Worm (Caenorhabditis elegans) whole organism, L4 larva: ENCODE data around the gene acl-4.
A peak's percentile ranks its signal among the peaks of the same experiment; 100 is the strongest.

Experiments
- D1046.2 ChIP-seq: fragments of 200-800 bp; sonication (Bioruptor generic); IDR thresholded peaks from 2 replicates; pipeline ENCODE4 v1.3.6; 2022; ENCODE audit warnings: missing genetic modification characterization, missing compliant biosample characterization
- F26F4.8 ChIP-seq: fragments of 200-800 bp; sonication (Bioruptor generic); conservative IDR thresholded peaks from 2 replicates; pipeline ENCODE4 v1.3.6; 2022; ENCODE audit warnings: missing genetic modification characterization, missing compliant biosample characterization
- F37D6.2 ChIP-seq: sonication (generic microtip); optimal IDR thresholded peaks from 2 replicates; lab custom pipeline; 2016; ENCODE audit warnings: mild to moderate bottlenecking, missing genetic modification characterization, missing compliant biosample characterization
- F44E2.7 ChIP-seq: fragments of 200-800 bp; sonication (Bioruptor generic); IDR thresholded peaks from 2 replicates; pipeline ENCODE4 v2.1.2; 2022; ENCODE audit warnings: missing genetic modification characterization, missing compliant biosample characterization
- F49E8.2 ChIP-seq: sonication (generic microtip); optimal IDR thresholded peaks from 2 replicates; lab custom pipeline; 2016; ENCODE audit warnings: missing compliant biosample characterization, mild to moderate bottlenecking, missing genetic modification characterization, borderline replicate concordance
- Y75B8A.6 ChIP-seq: fragments of 200-800 bp; sonication (Bioruptor generic); IDR thresholded peaks from 2 replicates; pipeline ENCODE4 v1.3.6; 2022; ENCODE audit warnings: missing genetic modification reagents, missing genetic modification characterization, missing compliant biosample characterization
- aha-1 ChIP-seq: fragments of 150-350 bp; peaks from one replicate; lab custom pipeline; 2014; ENCODE audit warnings: missing biosample characterization, missing genetic modification characterization
- ama-1 ChIP-seq: fragments of 150-350 bp; optimal IDR thresholded peaks from 2 replicates; lab custom pipeline; 2014; ENCODE audit warnings: inconsistent platforms, mixed read lengths
- ceh-20 ChIP-seq: fragments of 200-800 bp; sonication (Bioruptor generic); IDR thresholded peaks from 2 replicates; pipeline ENCODE4 v1.3.6; 2022; ENCODE audit warnings: missing genetic modification reagents, missing genetic modification characterization, missing compliant biosample characterization
- cey-2 ChIP-seq: sonication (generic microtip); optimal IDR thresholded peaks from 3 replicates; lab custom pipeline; 2017; ENCODE audit warnings: missing genetic modification characterization, mild to moderate bottlenecking, missing compliant biosample characterization, antibody characterized with exemption, borderline replicate concordance; ENCODE audit not compliant: insufficient read depth
- daf-8 ChIP-seq: fragments of 200-800 bp; sonication (Bioruptor generic); IDR thresholded peaks from 2 replicates; pipeline ENCODE4 v1.3.6; 2022; ENCODE audit warnings: missing genetic modification characterization, missing compliant biosample characterization
- dmd-6 ChIP-seq: fragments of 200-800 bp; sonication (Bioruptor generic); IDR thresholded peaks from 2 replicates; pipeline ENCODE4 v1.3.6; 2022; ENCODE audit warnings: missing genetic modification reagents, missing genetic modification characterization, missing compliant biosample characterization
- dmd-9 ChIP-seq: fragments of 200-800 bp; sonication (Bioruptor generic); IDR thresholded peaks from 2 replicates; pipeline ENCODE4 v1.3.6; 2022; ENCODE audit warnings: missing genetic modification reagents, missing genetic modification characterization, missing compliant biosample characterization
- dpl-1 ChIP-seq: fragments of 150-350 bp; optimal IDR thresholded peaks from 2 replicates; lab custom pipeline; 2014; ENCODE audit warnings: missing biosample characterization, missing genetic modification reagents, missing genetic modification characterization
- fkh-10 ChIP-seq: fragments of 150-350 bp; optimal IDR thresholded peaks from 2 replicates; lab custom pipeline; 2014; ENCODE audit warnings: missing biosample characterization, missing genetic modification reagents, missing genetic modification characterization
- fos-1 ChIP-seq: fragments of 150-350 bp; optimal IDR thresholded peaks from 2 replicates; lab custom pipeline; 2014; ENCODE audit warnings: missing biosample characterization, missing genetic modification characterization
- hlh-11 ChIP-seq: fragments of 200-800 bp; sonication (Bioruptor generic); optimal IDR thresholded peaks from 2 replicates; lab custom pipeline; 2018; ENCODE audit warnings: mild to moderate bottlenecking, missing genetic modification characterization, missing compliant biosample characterization
- lim-7 ChIP-seq: fragments of 200-800 bp; sonication (Bioruptor generic); IDR thresholded peaks from 2 replicates; pipeline ENCODE4 v1.3.6; 2022; ENCODE audit warnings: missing genetic modification characterization, missing compliant biosample characterization
- lin-13 ChIP-seq: fragments of 150-350 bp; optimal IDR thresholded peaks from 2 replicates; lab custom pipeline; 2014; ENCODE audit warnings: missing biosample characterization, missing genetic modification reagents, missing genetic modification characterization
- lin-38 ChIP-seq: fragments of 200-800 bp; sonication (Bioruptor generic); IDR thresholded peaks from 2 replicates; pipeline ENCODE4 v1.3.6; 2022; ENCODE audit warnings: missing genetic modification reagents, missing genetic modification characterization, missing compliant biosample characterization
- lin-39 ChIP-seq: fragments of 150-350 bp; optimal IDR thresholded peaks from 2 replicates; lab custom pipeline; 2014; ENCODE audit warnings: missing biosample characterization, missing genetic modification reagents, missing genetic modification characterization
- lsy-2 ChIP-seq, 2 experiments: fragments of 150-350 bp in 1 of 2; sonication (generic microtip) in 1 of 2; optimal IDR thresholded peaks; 2 replicates each; lab custom pipeline; 2014 to 2017; ENCODE audit warnings: missing biosample characterization in 2 of 2, missing genetic modification characterization in 2 of 2
- madf-9 ChIP-seq: fragments of 200-800 bp; sonication (Bioruptor generic); conservative IDR thresholded peaks from 2 replicates; pipeline ENCODE4 v1.3.6; 2022; ENCODE audit warnings: missing genetic modification reagents, missing genetic modification characterization, missing compliant biosample characterization
- mdl-1 ChIP-seq, 2 experiments: fragments of 150-350 bp in 1 of 2; sonication (generic microtip) in 1 of 2; optimal IDR thresholded peaks; 2 replicates each; lab custom pipeline; 2014 to 2017; ENCODE audit warnings: missing biosample characterization in 2 of 2, missing genetic modification characterization in 2 of 2
- nhr-111 ChIP-seq: fragments of 200-800 bp; sonication (Bioruptor generic); optimal IDR thresholded peaks from 2 replicates; lab custom pipeline; 2018; ENCODE audit warnings: mild to moderate bottlenecking, missing genetic modification characterization, missing compliant biosample characterization
- nhr-25 ChIP-seq: sonication (generic microtip); optimal IDR thresholded peaks from 2 replicates; lab custom pipeline; 2017; ENCODE audit warnings: missing genetic modification characterization, mild to moderate bottlenecking, missing compliant biosample characterization, antibody characterized with exemption, moderate library complexity, borderline replicate concordance; ENCODE audit not compliant: insufficient read depth
- nhr-41 ChIP-seq: fragments of 200-800 bp; sonication (Bioruptor generic); IDR thresholded peaks from 2 replicates; pipeline ENCODE4 v1.3.6; 2022; ENCODE audit warnings: missing genetic modification reagents, missing genetic modification characterization, missing compliant biosample characterization
- nhr-77 ChIP-seq: fragments of 150-350 bp; optimal IDR thresholded peaks from 2 replicates; lab custom pipeline; 2014; ENCODE audit warnings: missing biosample characterization, missing genetic modification characterization
- php-3 ChIP-seq: fragments of 200-800 bp; sonication (Bioruptor generic); IDR thresholded peaks from 2 replicates; pipeline ENCODE4 v1.3.6; 2022; ENCODE audit warnings: missing genetic modification reagents, missing genetic modification characterization, missing compliant biosample characterization
- rbr-2 ChIP-seq: sonication (generic microtip); optimal IDR thresholded peaks from 2 replicates; lab custom pipeline; 2016; ENCODE audit warnings: missing genotype, missing genetic modification characterization, missing compliant biosample characterization
- saeg-2 ChIP-seq: fragments of 200-800 bp; sonication (Bioruptor generic); IDR thresholded peaks from 2 replicates; pipeline ENCODE4 v1.3.6; 2022; ENCODE audit warnings: missing genetic modification reagents, missing genetic modification characterization, missing compliant biosample characterization
- sdz-12 ChIP-seq: fragments of 200-800 bp; sonication (Bioruptor generic); optimal IDR thresholded peaks from 2 replicates; lab custom pipeline; 2018; ENCODE audit warnings: mild to moderate bottlenecking, missing genetic modification characterization, missing compliant biosample characterization
- snpc-4 ChIP-seq: fragments of 150-350 bp; optimal IDR thresholded peaks from 2 replicates; lab custom pipeline; 2014; ENCODE audit warnings: missing biosample characterization, missing genetic modification characterization
- spr-3 ChIP-seq: fragments of 200-800 bp; sonication (Bioruptor generic); optimal IDR thresholded peaks from 2 replicates; lab custom pipeline; 2018; ENCODE audit warnings: mild to moderate bottlenecking, missing genetic modification characterization, missing compliant biosample characterization
- tag-97 ChIP-seq: fragments of 200-800 bp; sonication (Bioruptor generic); IDR thresholded peaks from 2 replicates; pipeline ENCODE4 v1.3.6; 2022; ENCODE audit warnings: missing genetic modification characterization, missing compliant biosample characterization
- unc-130 ChIP-seq: sonication (generic microtip); optimal IDR thresholded peaks from 2 replicates; lab custom pipeline; 2016; ENCODE audit warnings: missing genetic modification reagents, missing genetic modification characterization, missing compliant biosample characterization
- unc-62 ChIP-seq, 3 experiments: fragments of 150-350 bp in 1 of 3; sonication (generic microtip); optimal IDR thresholded peaks in 2 of 3; peaks in 1 of 3; 1 replicate in 1 of 3; 2 replicates in 2 of 3; lab custom pipeline; 2014 to 2017; ENCODE audit warnings: missing biosample characterization in 3 of 3, missing genetic modification characterization in 3 of 3, missing genetic modification reagents in 3 of 3, missing genotype in 1 of 3
- zip-11 ChIP-seq: fragments of 200-800 bp; sonication (Bioruptor generic); IDR thresholded peaks from 2 replicates; pipeline ENCODE4 v1.3.6; 2022; ENCODE audit warnings: missing genetic modification characterization, missing compliant biosample characterization

The acl-4 gene

ce11 chrX:2046124-2046722 lies 24.0 kb downstream of the acl-4 start, which contains the start of gene igcm-4:
Gene igcm-4, minus strand, starts transcription at chrX:2046360.
- TF ChIP-seq unc-130 (no peak), nhr-111 (GFP tag; lab: Kevin White, UChicago) (no peak), ceh-20 (GFP tag; lab: Robert Waterston, UW) (peak; percentile 46; the same call in 1 of the 2 replicates), sdz-12 (GFP tag; lab: Kevin White, UChicago) (no peak), nhr-25 (tag; lab: Kevin White, UChicago) (no peak), madf-9 (GFP tag; lab: Robert Waterston, UW) (no peak), saeg-2 (GFP tag; lab: Robert Waterston, UW) (no peak), Y75B8A.6 (no peak), fos-1 (tag; lab: Kevin White, UChicago) (no peak), snpc-4 (no peak), lim-7 (GFP tag; lab: Robert Waterston, UW) (no peak), unc-62 (GFP tag; optimal IDR thresholded peaks at IDR 0.05 in 1 of 2; lab: Kevin White, UChicago) (peak in 1 of 2 experiments; percentile 46), unc-62 (tag; optimal IDR thresholded peaks at IDR 0.05; lab: Kevin White, UChicago) (no peak)
- TF ChIP-seq, all 104 proteins: peak for 2

- TF ChIP-seq aha-1 (peak; percentile 56), F26F4.8 (GFP tag; lab: Robert Waterston, UW) (no peak), unc-62 (GFP tag; optimal IDR thresholded peaks at IDR 0.05 in 1 of 2; lab: Kevin White, UChicago) (peak in 1 of 2 experiments; percentile 8), unc-62 (tag; optimal IDR thresholded peaks at IDR 0.05; lab: Kevin White, UChicago) (no peak)
Observed at ce11 chrX:2045603-2046002, 24.6 kb downstream of the acl-4 start.

- TF ChIP-seq mdl-1 (tag; optimal IDR thresholded peaks at IDR 0.05; lab: Kevin White, UChicago) (no peak), nhr-77 (tag; lab: Kevin White, UChicago) (no peak), ceh-20 (GFP tag; lab: Robert Waterston, UW) (no peak), rbr-2 (no peak), php-3 (no peak), daf-8 (no peak), zip-11 (no peak), hlh-11 (no peak), unc-62 (GFP tag; optimal IDR thresholded peaks at IDR 0.05 in 1 of 2; lab: Kevin White, UChicago) (no peak), unc-62 (tag; optimal IDR thresholded peaks at IDR 0.05; lab: Kevin White, UChicago) (no peak), dpl-1 (GFP tag; lab: Kevin White, UChicago) (no peak), dmd-9 (GFP tag; lab: Robert Waterston, UW) (no peak), spr-3 (no peak), F49E8.2 (tag; lab: Kevin White, UChicago) (no peak), F44E2.7 (no peak), aha-1 (no peak), saeg-2 (GFP tag; lab: Robert Waterston, UW) (no peak), lin-38 (GFP tag; lab: Robert Waterston, UW) (no peak)
Observed at ce11 chrX:2044541-2045168, 25.6 kb downstream of the acl-4 start.

- TF ChIP-seq lin-39 (tag; lab: Kevin White, UChicago) (no peak), ama-1 (lab: Kevin White, UChicago) (no peak), cey-2 (no peak), lin-13 (GFP tag; lab: Kevin White, UChicago) (no peak), rbr-2 (no peak), F49E8.2 (tag; lab: Kevin White, UChicago) (no peak)
Observed at ce11 chrX:2043224-2043623, 27.0 kb downstream of the acl-4 start.

ce11 chrX:2042621-2043020 lies 27.6 kb downstream of the acl-4 start:
- TF ChIP-seq nhr-41 = no peak
- no peak for TF ChIP-seq dmd-6 (GFP tag; lab: Robert Waterston, UW)
- TF ChIP-seq fkh-10 (GFP tag; lab: Kevin White, UChicago) = no peak
- TF ChIP-seq fos-1 (tag; lab: Kevin White, UChicago) = no peak
- no peak for TF ChIP-seq tag-97 (GFP tag; lab: Robert Waterston, UW)
- no peak for TF ChIP-seq aha-1
- TF ChIP-seq F49E8.2 (tag; lab: Kevin White, UChicago) = no peak
- no peak for TF ChIP-seq dmd-9 (GFP tag; lab: Robert Waterston, UW)
- TF ChIP-seq D1046.2 (GFP tag; lab: Robert Waterston, UW) = no peak
- no peak for TF ChIP-seq lsy-2 (tag; optimal IDR thresholded peaks at IDR 0.05; lab: Kevin White, UChicago)
- TF ChIP-seq F37D6.2 (tag; lab: Kevin White, UChicago) = no peak
- TF ChIP-seq, all 104 proteins: peak for 0
